Fruit fly (Drosophila melanogaster) whole organism, embryonic: Measurements from ENCODE around the gene CG10063.

Experiments used
- Bgb ChIP-seq: fragments of 200-800 bp; sonication (Bioruptor generic); IDR thresholded peaks from 2 replicates; pipeline ENCODE4 v1.3.6; 2022; ENCODE audit warnings: missing biosample characterization, missing genetic modification characterization; ENCODE audit not compliant: partially characterized antibody
- CG10209 ChIP-seq: fragments of 200-800 bp; sonication (Bioruptor generic); optimal IDR thresholded peaks from 3 replicates; lab custom pipeline; 2017; ENCODE audit warnings: missing biosample characterization, mild to moderate bottlenecking, missing genetic modification characterization, missing genetic modification reagents
- CG10979 ChIP-seq: fragments of 200-800 bp; sonication (Bioruptor generic); optimal IDR thresholded peaks from 2 replicates; lab custom pipeline; 2018; ENCODE audit warnings: missing biosample characterization, mild to moderate bottlenecking, missing genetic modification characterization, moderate library complexity
- CG11456 ChIP-seq: fragments of 200-800 bp; sonication (Bioruptor generic); IDR thresholded peaks from 3 replicates; pipeline ENCODE4 v1.3.6; 2022; ENCODE audit warnings: missing biosample characterization, missing genetic modification characterization
- CG11695 ChIP-seq: fragments of 200-800 bp; sonication (Bioruptor generic); IDR thresholded peaks from 3 replicates; pipeline ENCODE4 v1.3.6; 2022; ENCODE audit warnings: missing biosample characterization, missing genetic modification characterization
- CG13894 ChIP-seq: fragments of 200-800 bp; sonication (Bioruptor generic); optimal IDR thresholded peaks from 3 replicates; lab custom pipeline; 2018; ENCODE audit warnings: missing biosample characterization, mild to moderate bottlenecking, missing genetic modification characterization, moderate library complexity
- CG1647 ChIP-seq: fragments of 200-800 bp; sonication (Bioruptor generic); optimal IDR thresholded peaks from 3 replicates; lab custom pipeline; 2016; ENCODE audit warnings: missing biosample characterization, missing genetic modification characterization
- CG17612 ChIP-seq: fragments of 200-800 bp; sonication (Bioruptor generic); IDR thresholded peaks from 2 replicates; pipeline ENCODE4 v1.3.6; 2022; ENCODE audit warnings: missing biosample characterization, missing genetic modification characterization
- CG18011 ChIP-seq: fragments of 200-800 bp; sonication (Bioruptor generic); optimal IDR thresholded peaks from 2 replicates; lab custom pipeline; 2017; ENCODE audit warnings: missing biosample characterization, missing genetic modification characterization, mild to moderate bottlenecking, moderate library complexity, missing genotype
- CG18262 ChIP-seq: fragments of 200-800 bp; optimal IDR thresholded peaks from 3 replicates; lab custom pipeline; 2019; ENCODE audit warnings: missing biosample characterization, mild to moderate bottlenecking, missing genetic modification characterization, moderate library complexity
- CG2120 ChIP-seq: fragments of 200-800 bp; sonication (Bioruptor generic); optimal IDR thresholded peaks from 3 replicates; lab custom pipeline; 2016; ENCODE audit warnings: missing biosample characterization, missing genetic modification characterization
- CG2875 ChIP-seq: fragments of 200-800 bp; sonication (Bioruptor generic); optimal IDR thresholded peaks from 2 replicates; lab custom pipeline; 2017; ENCODE audit warnings: missing biosample characterization, mild to moderate bottlenecking, missing genetic modification characterization, missing genetic modification reagents
- CG43689 ChIP-seq: fragments of 200-800 bp; sonication (Bioruptor generic); IDR thresholded peaks from 2 replicates; pipeline ENCODE4 v1.3.6; 2022; ENCODE audit warnings: missing biosample characterization, missing genetic modification characterization
- CG4854 ChIP-seq: fragments of 200-800 bp; sonication (Bioruptor generic); optimal IDR thresholded peaks from 2 replicates; lab custom pipeline; 2016; ENCODE audit warnings: missing biosample characterization, missing genetic modification characterization, inconsistent platforms
- CG6683 ChIP-seq: fragments of 200-800 bp; sonication (Bioruptor generic); optimal IDR thresholded peaks from 2 replicates; lab custom pipeline; 2017; ENCODE audit warnings: missing biosample characterization, mild to moderate bottlenecking, missing genetic modification characterization, missing genetic modification reagents
- CG7556 ChIP-seq: fragments of 200-800 bp; sonication (Bioruptor generic); optimal IDR thresholded peaks from 2 replicates; lab custom pipeline; 2017; ENCODE audit warnings: missing biosample characterization, mild to moderate bottlenecking, missing genetic modification characterization
- CG8359 ChIP-seq: fragments of 200-800 bp; sonication (Bioruptor generic); optimal IDR thresholded peaks from 2 replicates; lab custom pipeline; 2017; ENCODE audit warnings: missing biosample characterization, mild to moderate bottlenecking, missing genetic modification characterization, borderline replicate concordance
- CG9215 ChIP-seq: fragments of 200-800 bp; sonication (Bioruptor generic); IDR thresholded peaks from 2 replicates; pipeline ENCODE4 v1.3.6; 2022; ENCODE audit warnings: missing biosample characterization, missing genetic modification characterization
- CG9727 ChIP-seq: fragments of 200-800 bp; sonication (Bioruptor generic); optimal IDR thresholded peaks from 3 replicates; lab custom pipeline; 2017; ENCODE audit warnings: missing biosample characterization, mild to moderate bottlenecking, missing genetic modification characterization
- CoRest ChIP-seq: fragments of 200-800 bp; sonication (Bioruptor generic); optimal IDR thresholded peaks from 3 replicates; lab custom pipeline; 2018; ENCODE audit warnings: missing biosample characterization, mild to moderate bottlenecking, missing genetic modification characterization, moderate library complexity
- D ChIP-seq, 2 experiments: fragments of 200-800 bp in 1 of 2; fragments of >200 bp in 1 of 2; sonication (Bioruptor generic) in 1 of 2; optimal IDR thresholded peaks; 2 replicates in 1 of 2; 3 replicates in 1 of 2; lab custom pipeline; 2017; ENCODE audit warnings: mild to moderate bottlenecking in 1 of 2, missing biosample characterization in 1 of 2, missing genetic modification characterization in 1 of 2, missing genetic modification reagents in 1 of 2
- Dip2 ChIP-seq: fragments of 200-800 bp; sonication (Bioruptor generic); IDR thresholded peaks from 2 replicates; pipeline ENCODE4 v1.3.6; 2022; ENCODE audit warnings: missing biosample characterization, missing genetic modification characterization
- E2f2 ChIP-seq: fragments of 200-800 bp; sonication (Bioruptor generic); IDR thresholded peaks from 2 replicates; pipeline ENCODE4 v1.3.6; 2022; ENCODE audit warnings: missing biosample characterization, missing genetic modification characterization
- Eip74EF ChIP-seq, 2 experiments: fragments of 200-800 bp in 1 of 2; fragments of >200 bp in 1 of 2; sonication (Bioruptor generic) in 1 of 2; optimal IDR thresholded peaks; 2 replicates each; lab custom pipeline; 2017 to 2019; ENCODE audit warnings: missing biosample characterization in 2 of 2, missing genetic modification characterization in 2 of 2, mild to moderate bottlenecking in 1 of 2, moderate library complexity in 1 of 2
- Ets65A ChIP-seq: fragments of 200-800 bp; sonication (Bioruptor generic); peaks from one replicate; lab custom pipeline; 2016; ENCODE audit warnings: missing biosample characterization, missing genetic modification characterization
- Fer2 ChIP-seq: fragments of 200-800 bp; sonication (Bioruptor generic); optimal IDR thresholded peaks from 2 replicates; lab custom pipeline; 2018; ENCODE audit warnings: missing biosample characterization, mild to moderate bottlenecking, missing genetic modification characterization, moderate library complexity
- Hr3 ChIP-seq: fragments of 200-800 bp; sonication (Bioruptor generic); optimal IDR thresholded peaks from 3 replicates; lab custom pipeline; 2016; ENCODE audit warnings: missing biosample characterization, missing genetic modification characterization
- Mad ChIP-seq: fragments of 200-800 bp; sonication (Bioruptor generic); optimal IDR thresholded peaks from 2 replicates; lab custom pipeline; 2016; ENCODE audit warnings: missing biosample characterization, missing genetic modification characterization
- Stat92E ChIP-seq, 3 experiments: fragments of >200 bp in 2 of 3; fragments of 200-800 bp in 1 of 3; sonication (Bioruptor generic) in 1 of 3; optimal IDR thresholded peaks; 2 replicates each; lab custom pipeline; 2017 to 2019; ENCODE audit warnings: missing biosample characterization in 3 of 3, missing genetic modification characterization in 3 of 3, mild to moderate bottlenecking in 1 of 3, moderate library complexity in 1 of 3
- ci ChIP-seq: fragments of 200-800 bp; sonication (Bioruptor generic); IDR thresholded peaks from 3 replicates; pipeline ENCODE4 v1.3.6; 2022; ENCODE audit warnings: missing biosample characterization, missing genetic modification characterization
- dimm ChIP-seq: fragments of 200-800 bp; sonication (Bioruptor generic); IDR thresholded peaks from 2 replicates; pipeline ENCODE4 v1.3.6; 2022; ENCODE audit warnings: missing biosample characterization, missing genetic modification characterization
- dmrt11E ChIP-seq: fragments of 200-800 bp; sonication (Bioruptor generic); optimal IDR thresholded peaks from 3 replicates; lab custom pipeline; 2018; ENCODE audit warnings: missing biosample characterization, mild to moderate bottlenecking, missing genetic modification characterization, moderate library complexity
- dmrt99B ChIP-seq: fragments of 200-800 bp; sonication (Bioruptor generic); optimal IDR thresholded peaks from 2 replicates; lab custom pipeline; 2018; ENCODE audit warnings: missing biosample characterization, mild to moderate bottlenecking, missing genetic modification characterization, moderate library complexity
- emc ChIP-seq: fragments of 200-800 bp; sonication (Bioruptor generic); optimal IDR thresholded peaks from 2 replicates; lab custom pipeline; 2016; ENCODE audit warnings: missing biosample characterization, missing genetic modification characterization
- esg ChIP-seq: fragments of 200-800 bp; sonication (Bioruptor generic); conservative IDR thresholded peaks from 2 replicates; pipeline ENCODE4 v1.3.6; 2022; ENCODE audit warnings: missing biosample characterization, missing genetic modification characterization
- eve ChIP-seq, 2 experiments: fragments of >200 bp; optimal IDR thresholded peaks; 2 replicates each; lab custom pipeline; 2017; ENCODE audit warnings: missing biosample characterization in 2 of 2, missing genetic modification characterization in 2 of 2
- eyg ChIP-seq: fragments of 200-800 bp; sonication (Bioruptor generic); optimal IDR thresholded peaks from 3 replicates; lab custom pipeline; 2016; ENCODE audit warnings: missing biosample characterization, missing genetic modification characterization
- fu2 ChIP-seq: fragments of 200-800 bp; sonication (Bioruptor generic); optimal IDR thresholded peaks from 2 replicates; lab custom pipeline; 2016; ENCODE audit warnings: missing biosample characterization, missing genetic modification characterization
- grau ChIP-seq: fragments of 200-800 bp; optimal IDR thresholded peaks from 3 replicates; lab custom pipeline; 2019; ENCODE audit warnings: missing biosample characterization, mild to moderate bottlenecking, missing genetic modification characterization, moderate library complexity
- ham ChIP-seq: fragments of 200-800 bp; sonication (Bioruptor generic); IDR thresholded peaks from 2 replicates; pipeline ENCODE4 v1.3.6; 2022; ENCODE audit warnings: missing biosample characterization, missing genetic modification characterization
- hth ChIP-seq: fragments of >200 bp; optimal IDR thresholded peaks from 2 replicates; lab custom pipeline; 2017; ENCODE audit warnings: inconsistent platforms
- ind ChIP-seq: fragments of 200-800 bp; sonication (Bioruptor generic); optimal IDR thresholded peaks from 3 replicates; lab custom pipeline; 2016; ENCODE audit warnings: missing biosample characterization, missing genetic modification characterization
- oc ChIP-seq: fragments of 200-800 bp; sonication (Bioruptor generic); optimal IDR thresholded peaks from 2 replicates; lab custom pipeline; 2018; ENCODE audit warnings: missing biosample characterization, mild to moderate bottlenecking, missing genetic modification characterization, moderate library complexity
- pan ChIP-seq, 4 experiments: fragments of >200 bp in 3 of 4; fragments of 200-800 bp in 1 of 4; sonication (Bioruptor generic) in 1 of 4; optimal IDR thresholded peaks in 3 of 4; IDR thresholded peaks in 1 of 4; 2 replicates each; pipeline versions ENCODE4 v1.3.6 to Lab custom; 2017 to 2022; ENCODE audit warnings: missing biosample characterization in 2 of 4, missing genetic modification characterization in 2 of 4, mixed read lengths in 1 of 4
- psq ChIP-seq: fragments of 200-800 bp; sonication (Bioruptor generic); optimal IDR thresholded peaks from 2 replicates; lab custom pipeline; 2017; ENCODE audit warnings: missing biosample characterization, missing genetic modification characterization
- sd ChIP-seq: fragments of 200-800 bp; sonication (Bioruptor generic); optimal IDR thresholded peaks from 3 replicates; lab custom pipeline; 2018; ENCODE audit warnings: missing biosample characterization, mild to moderate bottlenecking, missing genetic modification characterization, moderate library complexity
- unpg ChIP-seq: fragments of 200-800 bp; sonication (Bioruptor generic); optimal IDR thresholded peaks from 3 replicates; lab custom pipeline; 2018; ENCODE audit warnings: missing biosample characterization, mild to moderate bottlenecking, missing genetic modification characterization, moderate library complexity
- vnd ChIP-seq: fragments of 200-800 bp; sonication (Bioruptor generic); IDR thresholded peaks from 3 replicates; pipeline ENCODE4 v1.3.6; 2022; ENCODE audit warnings: missing biosample characterization, missing genetic modification characterization; ENCODE audit not compliant: partially characterized antibody
- vvl ChIP-seq: fragments of 200-800 bp; sonication (Bioruptor generic); IDR thresholded peaks from 2 replicates; pipeline ENCODE4 v1.3.6; 2022; ENCODE audit warnings: missing biosample characterization, missing genetic modification characterization
- yki ChIP-seq: fragments of >200 bp; optimal IDR thresholded peaks from 3 replicates; lab custom pipeline; 2018

CG10063 gene

DNA sequence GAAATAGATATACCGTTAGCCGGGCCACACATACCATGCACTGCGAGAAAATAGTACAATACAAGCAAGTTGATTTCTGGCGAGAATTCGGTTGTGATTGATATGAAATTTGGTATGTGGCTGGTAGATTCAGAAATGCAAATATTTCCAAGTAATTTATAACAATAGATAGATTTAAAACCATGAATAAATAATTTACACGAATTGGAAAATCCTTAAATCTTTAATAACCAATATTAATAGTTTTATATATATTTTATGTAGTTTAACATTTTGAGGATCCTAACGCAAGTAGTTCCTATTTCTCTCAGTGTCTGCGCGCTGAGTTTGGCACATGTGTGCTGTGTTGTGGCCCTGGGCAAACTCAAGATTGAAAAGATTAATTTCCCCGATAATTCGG lies 9.6 kb upstream of the CG10063 start (continued):
- TF ChIP-seq CG2120 (GFP tag; lab: Kevin White, UChicago) = no peak
- no peak for TF ChIP-seq hth (lab: Kevin White, UChicago)
- no peak for TF ChIP-seq CG13894
- TF ChIP-seq CG11456 (GFP tag; lab: Robert Waterston, UW) = no peak
- peak; percentile 68 for TF ChIP-seq grau (tag; lab: Kevin White, UChicago)
- peak; percentile 32 for TF ChIP-seq Hr3 (GFP tag; lab: Kevin White, UChicago)
- TF ChIP-seq ind = peak; percentile 2
- 0 out of 3 replicates have a peak, but pooled peaks have one; percentile 36 for TF ChIP-seq CG11695 (GFP tag; lab: Robert Waterston, UW)
- no peak for TF ChIP-seq CG1647 (GFP tag; lab: Kevin White, UChicago)
- peak; percentile 49 for TF ChIP-seq CG10209 (GFP tag; lab: Kevin White, UChicago)
- TF ChIP-seq Ets65A (GFP tag; lab: Kevin White, UChicago) = peak; percentile 16
- TF ChIP-seq yki (lab: Kevin White, UChicago) = no peak
- peak; percentile 48 for TF ChIP-seq unpg
- no peak for TF ChIP-seq pan (optimal IDR thresholded peaks at IDR 0.05; lab: Kevin White, UChicago)
- peak in 1 of 2 experiments; percentile 12 for TF ChIP-seq pan (GFP tag; optimal IDR thresholded peaks at IDR 0.05 in 1 of 2, IDR thresholded peaks at IDR 0.05 in 1 of 2)
- no peak for TF ChIP-seq CG6683 (GFP tag; lab: Kevin White, UChicago)
- TF ChIP-seq Mad (GFP tag; lab: Kevin White, UChicago) = no peak
- TF ChIP-seq dimm (GFP tag; lab: Robert Waterston, UW) = no peak
- peak in 1 of 2 experiments; percentile 60 for TF ChIP-seq eve (GFP tag; optimal IDR thresholded peaks at IDR 0.05; lab: Kevin White, UChicago)
- TF ChIP-seq dmrt99B (tag; lab: Kevin White, UChicago) = peak; percentile 39
- peak; percentile 25 for TF ChIP-seq CG2875 (GFP tag; lab: Kevin White, UChicago)
- TF ChIP-seq Stat92E (GFP tag; optimal IDR thresholded peaks at IDR 0.05; lab: Kevin White, UChicago) = no peak
- TF ChIP-seq dmrt11E (tag; lab: Kevin White, UChicago) = peak; percentile 86
- TF ChIP-seq esg = no peak
- TF ChIP-seq CG18262 (tag; lab: Kevin White, UChicago) = peak; percentile 79
- no peak for TF ChIP-seq fu2 (GFP tag; lab: Kevin White, UChicago)
- TF ChIP-seq CG8359 (GFP tag; lab: Kevin White, UChicago) = no peak
- TF ChIP-seq emc = no peak
- peak; percentile 60 for TF ChIP-seq CG7556 (GFP tag; lab: Kevin White, UChicago)
- no peak; the same call in 1 of the 2 replicates for TF ChIP-seq E2f2 (GFP tag; lab: Robert Waterston, UW)
- peak; percentile 31; the same call in 1 of the 2 replicates for TF ChIP-seq vvl (GFP tag; lab: Robert Waterston, UW)
- TF ChIP-seq CG10979 = peak; percentile 74
- TF ChIP-seq CG17612 = no peak
- peak; percentile 71 for TF ChIP-seq CoRest
- TF ChIP-seq CG9727 (GFP tag; lab: Kevin White, UChicago) = peak; percentile 87
- TF ChIP-seq psq (GFP tag; lab: Kevin White, UChicago) = no peak
- TF ChIP-seq sd (tag; lab: Kevin White, UChicago) = no peak
- no peak for TF ChIP-seq D (optimal IDR thresholded peaks at IDR 0.05; lab: Kevin White, UChicago)
- TF ChIP-seq D (GFP tag; optimal IDR thresholded peaks at IDR 0.05; lab: Kevin White, UChicago) = peak; percentile 66
- TF ChIP-seq vnd = no peak
- no peak for TF ChIP-seq Dip2
- TF ChIP-seq CG18011 (GFP tag; lab: Kevin White, UChicago) = no peak
- no peak for TF ChIP-seq eyg (GFP tag; lab: Kevin White, UChicago)
- TF ChIP-seq CG43689 (GFP tag; lab: Robert Waterston, UW) = no peak
- TF ChIP-seq Fer2 (tag; lab: Kevin White, UChicago) = no peak
- no peak for TF ChIP-seq CG4854 (GFP tag; lab: Kevin White, UChicago)
- peak; percentile 47 for TF ChIP-seq oc
- TF ChIP-seq ham (GFP tag; lab: Robert Waterston, UW) = no peak
- no peak for TF ChIP-seq Bgb (GFP tag; lab: Robert Waterston, UW)
- no peak for TF ChIP-seq ci
- no peak for TF ChIP-seq Eip74EF (GFP tag; optimal IDR thresholded peaks at IDR 0.05; lab: Kevin White, UChicago)
- TF ChIP-seq CG9215 (GFP tag; lab: Robert Waterston, UW) = no peak
